Fruit fly (Drosophila melanogaster): Measurements from ENCODE around the gene CG14711.

Gene CG14711

dm6 chr3R:11613252-11614036, 9.7 kb upstream of the CG14711 start (continued):
- no peak for TF ChIP-seq br (optimal IDR thresholded peaks at IDR 0.05)
- peak; percentile 85 for TF ChIP-seq Dp (GFP tag; optimal IDR thresholded peaks at IDR 0.05)
- TF ChIP-seq YL-1 (GFP tag; optimal IDR thresholded peaks at IDR 0.05), result peak; percentile 16
- TF ChIP-seq CG15269 (tag; optimal IDR thresholded peaks at IDR 0.05), result peak; percentile 34
- peak; percentile 21; the same call in 1 of the 3 replicates for TF ChIP-seq CG6175 (GFP tag; IDR thresholded peaks at IDR 0.05)
- peak; percentile 90 for TF ChIP-seq CG15479 (GFP tag; optimal IDR thresholded peaks at IDR 0.05)
- TF ChIP-seq CG12236 (GFP tag; optimal IDR thresholded peaks at IDR 0.05), result no peak
- TF ChIP-seq CG12659 (GFP tag; optimal IDR thresholded peaks at IDR 0.05), result peak; percentile 43
- peak; percentile 20; the same call in 1 of the 3 replicates for TF ChIP-seq CG14050 (GFP tag; IDR thresholded peaks at IDR 0.05)
- no peak for TF ChIP-seq CG3407 (GFP tag; optimal IDR thresholded peaks at IDR 0.05)
- peak; percentile 67 for TF ChIP-seq CG30403 (GFP tag; optimal IDR thresholded peaks at IDR 0.05)
- no peak for TF ChIP-seq ham (GFP tag; IDR thresholded peaks at IDR 0.05)
- peak; percentile 14; the same call in 1 of the 3 replicates for TF ChIP-seq CG6791 (GFP tag; IDR thresholded peaks at IDR 0.05; ENCODE audit: partially characterized antibody)
- TF ChIP-seq ap (GFP tag; IDR thresholded peaks at IDR 0.05), result peak; percentile 11; the same call in 1 of the 2 replicates
- peak; percentile 49 for TF ChIP-seq pum (GFP tag; optimal IDR thresholded peaks at IDR 0.05)
- peak; percentile 65 for TF ChIP-seq CG10267 (tag; optimal IDR thresholded peaks at IDR 0.05)
- peak; percentile 90 for TF ChIP-seq Lhr (GFP tag; optimal IDR thresholded peaks at IDR 0.05)
- TF ChIP-seq Neu2 (GFP tag; optimal IDR thresholded peaks at IDR 0.05; ENCODE audit: borderline replicate concordance), result no peak
- TF ChIP-seq p53 (GFP tag; optimal IDR thresholded peaks at IDR 0.05), result peak; percentile 46
- TF ChIP-seq Blimp-1 (GFP tag; optimal IDR thresholded peaks at IDR 0.05), result peak; percentile 47
- peak; percentile 56 for TF ChIP-seq Dek (tag; optimal IDR thresholded peaks at IDR 0.05)
- peak; percentile 50 for TF ChIP-seq CG33557 (GFP tag; optimal IDR thresholded peaks at IDR 0.05)
- TF ChIP-seq CG10366 (GFP tag; IDR thresholded peaks at IDR 0.05), result peak; percentile 66
- peak; percentile 35 for TF ChIP-seq Abd-B (GFP tag; optimal IDR thresholded peaks at IDR 0.05)
- TF ChIP-seq CG13775 (GFP tag; optimal IDR thresholded peaks at IDR 0.05), result peak; percentile 9
- TF ChIP-seq CG9932 (GFP tag; IDR thresholded peaks at IDR 0.05), result peak; percentile 82
- TF ChIP-seq CG3281 (GFP tag; optimal IDR thresholded peaks at IDR 0.05), result no peak
- no peak for TF ChIP-seq ato (GFP tag; IDR thresholded peaks at IDR 0.05; ENCODE audit: partially characterized antibody)
- TF ChIP-seq Max (GFP tag; optimal IDR thresholded peaks at IDR 0.05), result peak; percentile 5
- peak; percentile 64 for TF ChIP-seq sug (tag; optimal IDR thresholded peaks at IDR 0.05)
- peak; percentile 78 for TF ChIP-seq Kr (GFP tag; optimal IDR thresholded peaks at IDR 0.05)
- TF ChIP-seq ash1 (GFP tag; optimal IDR thresholded peaks at IDR 0.05), result no peak
- no peak for TF ChIP-seq nom (GFP tag; optimal IDR thresholded peaks at IDR 0.05)
- TF ChIP-seq CG5180 (GFP tag; optimal IDR thresholded peaks at IDR 0.05), result no peak
- TF ChIP-seq pho (GFP tag; optimal IDR thresholded peaks at IDR 0.05), result peak; percentile 43
- peak; percentile 21 for TF ChIP-seq gsb-n (tag; optimal IDR thresholded peaks at IDR 0.05)
- TF ChIP-seq fru (optimal IDR thresholded peaks at IDR 0.05), result no peak
- peak; percentile 74 for TF ChIP-seq CG32772 (GFP tag; IDR thresholded peaks at IDR 0.05)
- TF ChIP-seq MBD-R2 (GFP tag; IDR thresholded peaks at IDR 0.05), result no peak
- peak; percentile 61 for TF ChIP-seq CG12744 (GFP tag; optimal IDR thresholded peaks at IDR 0.05)
- peak; percentile 40; the same call in 1 of the 2 replicates for TF ChIP-seq inv (GFP tag; IDR thresholded peaks at IDR 0.05; ENCODE audit: partially characterized antibody)
- TF ChIP-seq CG17186 (GFP tag; optimal IDR thresholded peaks at IDR 0.05), result no peak
- peak; percentile 86; the same call in 2 of the 3 replicates for TF ChIP-seq CG2199 (GFP tag; IDR thresholded peaks at IDR 0.05)
- TF ChIP-seq gro (GFP tag; optimal IDR thresholded peaks at IDR 0.05), result peak; percentile 22
- no peak for TF ChIP-seq CG13296 (GFP tag; optimal IDR thresholded peaks at IDR 0.05)
- peak; percentile 43 for TF ChIP-seq Fer1 (GFP tag; optimal IDR thresholded peaks at IDR 0.05)
- TF ChIP-seq ems (GFP tag; optimal IDR thresholded peaks at IDR 0.05), result no peak
- TF ChIP-seq HLH3B (GFP tag; IDR thresholded peaks at IDR 0.05), result peak; percentile 65
- TF ChIP-seq Mes4 (GFP tag; optimal IDR thresholded peaks at IDR 0.05), result peak; percentile 61

Measured in whole organism, embryonic.